Worm (Caenorhabditis elegans) whole organism, L4 larva: ENCODE results near the gene F49F1.2.

Source experiments
- Y5F2A.4 ChIP-seq: fragments of 200-800 bp; sonication (Bioruptor generic); optimal IDR thresholded peaks from 2 replicates; lab custom pipeline; 2018; ENCODE audit warnings: mild to moderate bottlenecking, missing genetic modification characterization, missing compliant biosample characterization
- aha-1 ChIP-seq: fragments of 150-350 bp; peaks from one replicate; lab custom pipeline; 2014; ENCODE audit warnings: missing biosample characterization, missing genetic modification characterization
- ceh-20 ChIP-seq: fragments of 200-800 bp; sonication (Bioruptor generic); IDR thresholded peaks from 2 replicates; pipeline ENCODE4 v1.3.6; 2022; ENCODE audit warnings: missing genetic modification reagents, missing genetic modification characterization, missing compliant biosample characterization
- hlh-30 ChIP-seq: sonication (generic microtip); optimal IDR thresholded peaks from 2 replicates; lab custom pipeline; 2017; ENCODE audit warnings: antibody characterized with exemption, mild to moderate bottlenecking, missing genetic modification characterization, missing compliant biosample characterization; ENCODE audit not compliant: insufficient read depth
- nhr-11 ChIP-seq: fragments of 150-350 bp; optimal IDR thresholded peaks from 2 replicates; lab custom pipeline; 2014; ENCODE audit warnings: missing biosample characterization, missing genetic modification characterization
- pha-4 ChIP-seq, 2 experiments: fragments of 150-350 bp in 1 of 2; fragments of 200-800 bp in 1 of 2; sonication (Bioruptor generic) in 1 of 2; IDR thresholded peaks in 1 of 2; optimal IDR thresholded peaks in 1 of 2; 2 replicates each; pipeline versions ENCODE4 v1.3.6 to Lab custom; 2014 to 2022; ENCODE audit warnings: missing genetic modification characterization in 2 of 2, missing genetic modification reagents in 2 of 2, missing biosample characterization in 1 of 2, missing compliant biosample characterization in 1 of 2
- unc-39 ChIP-seq: sonication (generic microtip); optimal IDR thresholded peaks from 2 replicates; lab custom pipeline; 2017; ENCODE audit warnings: missing biosample characterization, missing genetic modification characterization
- unc-62 ChIP-seq, 3 experiments: fragments of 150-350 bp in 1 of 3; sonication (generic microtip); optimal IDR thresholded peaks in 2 of 3; peaks in 1 of 3; 1 replicate in 1 of 3; 2 replicates in 2 of 3; lab custom pipeline; 2014 to 2017; ENCODE audit warnings: missing biosample characterization in 3 of 3, missing genetic modification characterization in 3 of 3, missing genetic modification reagents in 3 of 3, missing genotype in 1 of 3

DNA sequence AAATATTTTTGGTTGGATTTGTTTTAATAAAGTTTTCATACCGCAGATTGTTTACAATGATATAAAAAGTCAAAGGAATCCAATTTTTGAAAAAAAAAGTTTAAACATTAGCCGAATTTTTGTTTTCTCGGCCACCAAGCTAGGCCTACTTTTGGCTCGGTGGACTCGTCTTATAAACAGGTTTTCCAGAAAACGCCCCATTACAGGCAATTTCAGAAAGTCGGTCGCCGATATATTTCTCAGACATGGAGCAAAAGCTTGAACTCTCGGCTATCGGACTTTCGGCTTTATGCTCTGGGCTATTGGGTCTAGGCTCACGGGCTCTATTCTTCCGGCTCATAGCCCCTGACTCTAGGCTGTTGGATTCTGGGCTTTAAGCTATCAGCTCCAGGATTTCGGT, 32.6 kb upstream of the F49F1.2 start:
- TF ChIP-seq unc-39 (tag; lab: Kevin White, UChicago) (no peak), nhr-11 (tag; lab: Kevin White, UChicago) (no peak), Y5F2A.4 (no peak), hlh-30 (tag; lab: Kevin White, UChicago) (no peak), ceh-20 (no peak), pha-4 (GFP tag; IDR thresholded peaks at IDR 0.05; lab: Robert Waterston, UW) (no peak), pha-4 (tag; optimal IDR thresholded peaks at IDR 0.05; lab: Kevin White, UChicago) (no peak), unc-62 (GFP tag; optimal IDR thresholded peaks at IDR 0.05 in 1 of 2; lab: Kevin White, UChicago) (no peak), unc-62 (tag; optimal IDR thresholded peaks at IDR 0.05; lab: Kevin White, UChicago) (no peak), aha-1 (peak; percentile 44)
